Fruit fly (Drosophila melanogaster) whole organism: Measurements from ENCODE around the gene CG14054.

Source experiments
- CG8478 ChIP-seq: fragments of >200 bp; optimal IDR thresholded peaks from 2 replicates; lab custom pipeline; 2018; ENCODE audit warnings: inconsistent platforms
- Dll ChIP-seq: fragments of >200 bp; optimal IDR thresholded peaks from 2 replicates; lab custom pipeline; 2017
- EcR ChIP-seq, 2 experiments: fragments of >200 bp; optimal IDR thresholded peaks; 2 replicates each; lab custom pipeline; 2017; ENCODE audit warnings: missing biosample characterization in 2 of 2, missing genetic modification characterization in 2 of 2, missing genetic modification reagents in 2 of 2
- pan ChIP-seq: fragments of >200 bp; optimal IDR thresholded peaks from 2 replicates; lab custom pipeline; 2017
- psq ChIP-seq: fragments of >200 bp; optimal IDR thresholded peaks from 2 replicates; lab custom pipeline; 2017
- usp ChIP-seq: fragments of >200 bp; optimal IDR thresholded peaks from 2 replicates; lab custom pipeline; 2017; ENCODE audit warnings: missing biosample characterization, missing genetic modification characterization, mixed read lengths

DNA sequence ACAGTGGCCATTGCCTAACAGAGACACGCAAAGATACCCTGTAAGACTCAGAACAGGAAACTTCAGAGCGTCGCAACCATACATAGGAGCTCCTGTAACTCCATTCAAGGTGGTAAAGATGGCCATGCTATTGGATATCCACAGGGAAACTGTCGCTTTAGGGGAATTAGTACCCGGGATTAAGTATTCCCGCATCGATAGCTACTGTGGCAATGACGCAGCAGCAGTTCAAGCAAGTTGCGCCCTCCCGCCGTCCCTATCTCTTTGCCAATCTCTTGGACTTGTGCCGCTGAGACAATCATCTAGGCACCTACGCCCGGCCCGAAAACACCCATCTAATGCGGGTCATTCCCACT is 4.5 kb upstream of the CG14054 start:
- no peak for TF ChIP-seq usp
- TF ChIP-seq CG8478 (lab: Kevin White, UChicago) = no peak
- TF ChIP-seq pan (lab: Kevin White, UChicago) = no peak
- no peak for TF ChIP-seq Dll (lab: Kevin White, UChicago)
- TF ChIP-seq psq (lab: Kevin White, UChicago) = no peak
- TF ChIP-seq EcR (GFP tag; optimal IDR thresholded peaks at IDR 0.05; lab: Kevin White, UChicago) = no peak
